Fruit fly (Drosophila melanogaster): ENCODE data around the gene Grp170.

Grp170 gene

dm6 chrX:2274704-2275199 is at the start of gene Grp170:
TSS of gene Grp170 (minus strand) at chrX:2275068.
- TF ChIP-seq kay (GFP tag; ENCODE audit: borderline replicate concordance) (no peak), CG5204 (GFP tag; optimal IDR thresholded peaks at IDR 0.05) (no peak), CG33017 (tag; optimal IDR thresholded peaks at IDR 0.05) (no peak), Crg-1 (GFP tag; optimal IDR thresholded peaks at IDR 0.05) (no peak), pad (GFP tag; optimal IDR thresholded peaks at IDR 0.05) (peak; percentile 0), CG14711 (tag; optimal IDR thresholded peaks at IDR 0.05) (peak; percentile 15), tj (GFP tag; optimal IDR thresholded peaks at IDR 0.05) (no peak), CG12768 (GFP tag; optimal IDR thresholded peaks at IDR 0.05) (no peak), Hr96 (GFP tag; optimal IDR thresholded peaks at IDR 0.05) (no peak), CG11617 (GFP tag; optimal IDR thresholded peaks at IDR 0.05) (peak; percentile 21), Clk (GFP tag; optimal IDR thresholded peaks at IDR 0.05) (no peak), CG7101 (tag; optimal IDR thresholded peaks at IDR 0.05) (no peak), cic (GFP tag; optimal IDR thresholded peaks at IDR 0.05) (no peak), Mnt (GFP tag; optimal IDR thresholded peaks at IDR 0.05) (peak; percentile 76), bab1 (GFP tag; optimal IDR thresholded peaks at IDR 0.05) (peak; percentile 53), CG1620 (GFP tag; optimal IDR thresholded peaks at IDR 0.05) (no peak), CG7045 (GFP tag; optimal IDR thresholded peaks at IDR 0.05) (no peak)

dm6 chrX:2323661-2324293 is 48.9 kb upstream of the Grp170 start:
- no peak for TF ChIP-seq cnc (optimal IDR thresholded peaks at IDR 0.05)
- no peak for TF ChIP-seq CG14711 (tag; optimal IDR thresholded peaks at IDR 0.05)
- TF ChIP-seq CG11617 (GFP tag; optimal IDR thresholded peaks at IDR 0.05), result no peak
- no peak for TF ChIP-seq CG33017 (tag; optimal IDR thresholded peaks at IDR 0.05)
- TF ChIP-seq toe (GFP tag; optimal IDR thresholded peaks at IDR 0.05), result no peak

dm6 chrX:2321900-2322555 is 47.2 kb upstream of the Grp170 start:
- TF ChIP-seq pad (GFP tag; optimal IDR thresholded peaks at IDR 0.05), result no peak
- no peak for TF ChIP-seq Hr96 (GFP tag; optimal IDR thresholded peaks at IDR 0.05)
- TF ChIP-seq CG11617 (GFP tag; optimal IDR thresholded peaks at IDR 0.05), result no peak
- TF ChIP-seq CG7101 (tag; optimal IDR thresholded peaks at IDR 0.05), result no peak
- TF ChIP-seq CG14711 (tag; optimal IDR thresholded peaks at IDR 0.05), result no peak
- no peak for TF ChIP-seq cnc (optimal IDR thresholded peaks at IDR 0.05)

- TF ChIP-seq CG33017 (tag; optimal IDR thresholded peaks at IDR 0.05), result no peak
- TF ChIP-seq pad (GFP tag; optimal IDR thresholded peaks at IDR 0.05), result no peak
- no peak for TF ChIP-seq Clk (GFP tag; optimal IDR thresholded peaks at IDR 0.05)
- no peak for TF ChIP-seq cnc (optimal IDR thresholded peaks at IDR 0.05)
- TF ChIP-seq CG1620 (GFP tag; optimal IDR thresholded peaks at IDR 0.05), result no peak
- TF ChIP-seq kay (GFP tag; ENCODE audit: borderline replicate concordance), result no peak
These were observed 46.0 kb upstream of the Grp170 start for dm6 chrX:2320892-2321291.

- TF ChIP-seq CG14711 (tag; optimal IDR thresholded peaks at IDR 0.05) (no peak), kay (GFP tag; ENCODE audit: borderline replicate concordance) (no peak), cic (GFP tag; optimal IDR thresholded peaks at IDR 0.05) (no peak), Hr96 (GFP tag; optimal IDR thresholded peaks at IDR 0.05) (no peak), ovo (GFP tag; optimal IDR thresholded peaks at IDR 0.05) (no peak), bab1 (GFP tag; optimal IDR thresholded peaks at IDR 0.05) (no peak), CG5204 (GFP tag; optimal IDR thresholded peaks at IDR 0.05) (no peak), Mnt (GFP tag; optimal IDR thresholded peaks at IDR 0.05) (no peak), CG1620 (GFP tag; optimal IDR thresholded peaks at IDR 0.05) (no peak), Clk (GFP tag; optimal IDR thresholded peaks at IDR 0.05) (no peak)
These were observed 44.9 kb upstream of the Grp170 start for dm6 chrX:2319783-2320182.

dm6 chrX:2318369-2318768 is 43.5 kb upstream of the Grp170 start:
- no peak for TF ChIP-seq CG7101 (tag; optimal IDR thresholded peaks at IDR 0.05)
- no peak for TF ChIP-seq toe (GFP tag; optimal IDR thresholded peaks at IDR 0.05)

- peak; percentile 14 for TF ChIP-seq Mnt (GFP tag; optimal IDR thresholded peaks at IDR 0.05)
- peak; percentile 71 for TF ChIP-seq tj (GFP tag; optimal IDR thresholded peaks at IDR 0.05)
- TF ChIP-seq bab1 (GFP tag; optimal IDR thresholded peaks at IDR 0.05), result peak; percentile 15
- TF ChIP-seq CG14711 (tag; optimal IDR thresholded peaks at IDR 0.05), result no peak
- TF ChIP-seq pad (GFP tag; optimal IDR thresholded peaks at IDR 0.05), result peak; percentile 98
- TF ChIP-seq CG33017 (tag; optimal IDR thresholded peaks at IDR 0.05), result no peak
- no peak for TF ChIP-seq Crg-1 (GFP tag; optimal IDR thresholded peaks at IDR 0.05)
- TF ChIP-seq CG7101 (tag; optimal IDR thresholded peaks at IDR 0.05), result peak; percentile 7
These were observed 42.5 kb upstream of the Grp170 start for dm6 chrX:2317347-2317832.

Data from whole organism, adult.